Worm (Caenorhabditis elegans) whole organism, mixed stage, embryonic: ENCODE measurements around the gene F53F4.17.
A peak's percentile ranks its signal among the peaks of the same experiment; 100 is the strongest.

Experiments
- bed-3 ChIP-seq: fragments of 200-800 bp; sonication (Bioruptor generic); optimal IDR thresholded peaks from 3 replicates; lab custom pipeline; 2018; ENCODE audit warnings: mild to moderate bottlenecking, missing genetic modification characterization, moderate library complexity, missing compliant biosample characterization
- ceh-39 ChIP-seq: fragments of 150-350 bp; optimal IDR thresholded peaks from 2 replicates; lab custom pipeline; 2014; ENCODE audit warnings: missing biosample characterization, missing genetic modification characterization
- ceh-43 ChIP-seq: fragments of 200-800 bp; sonication (Bioruptor generic); optimal IDR thresholded peaks from 2 replicates; lab custom pipeline; 2018; ENCODE audit warnings: mild to moderate bottlenecking, missing genetic modification characterization, moderate library complexity, missing compliant biosample characterization
- ces-1 ChIP-seq: fragments of 150-350 bp; optimal IDR thresholded peaks from 2 replicates; lab custom pipeline; 2014; ENCODE audit warnings: missing biosample characterization, missing genetic modification reagents, missing genetic modification characterization
- elt-1 ChIP-seq: sonication (generic microtip); optimal IDR thresholded peaks from 2 replicates; lab custom pipeline; 2017; ENCODE audit warnings: missing genetic modification characterization, mild to moderate bottlenecking, missing compliant biosample characterization, antibody characterized with exemption, moderate library complexity, borderline replicate concordance; ENCODE audit not compliant: insufficient read depth
- flh-1 ChIP-seq: fragments of 200-800 bp; sonication (Bioruptor generic); optimal IDR thresholded peaks from 2 replicates; lab custom pipeline; 2018; ENCODE audit warnings: mild to moderate bottlenecking, missing genetic modification characterization, moderate library complexity, missing compliant biosample characterization
- ham-2 ChIP-seq: fragments of 200-800 bp; sonication (Bioruptor generic); optimal IDR thresholded peaks from 2 replicates; lab custom pipeline; 2018; ENCODE audit warnings: mild to moderate bottlenecking, missing genetic modification characterization, missing compliant biosample characterization
- hlh-1 ChIP-seq: fragments of 150-350 bp; optimal IDR thresholded peaks from 2 replicates; lab custom pipeline; 2014; ENCODE audit warnings: missing biosample characterization, missing genetic modification reagents, missing genetic modification characterization
- lin-13 ChIP-seq: fragments of 150-350 bp; optimal IDR thresholded peaks from 2 replicates; lab custom pipeline; 2014; ENCODE audit warnings: missing biosample characterization, missing genetic modification characterization
- lin-32 ChIP-seq: fragments of 200-800 bp; sonication (Bioruptor generic); optimal IDR thresholded peaks from 2 replicates; lab custom pipeline; 2018; ENCODE audit warnings: mild to moderate bottlenecking, missing genetic modification characterization, missing compliant biosample characterization
- lsy-2 ChIP-seq: fragments of 150-350 bp; optimal IDR thresholded peaks from 2 replicates; lab custom pipeline; 2014; ENCODE audit warnings: missing biosample characterization, missing genetic modification characterization
- mls-2 ChIP-seq: sonication (generic microtip); optimal IDR thresholded peaks from 2 replicates; lab custom pipeline; 2016; ENCODE audit warnings: mild to moderate bottlenecking, missing genetic modification characterization, moderate library complexity, missing compliant biosample characterization
- nhr-12 ChIP-seq: fragments of 150-350 bp; optimal IDR thresholded peaks from 2 replicates; lab custom pipeline; 2014; ENCODE audit warnings: missing biosample characterization, missing genetic modification characterization
- nhr-2 ChIP-seq: fragments of 150-350 bp; optimal IDR thresholded peaks from 2 replicates; lab custom pipeline; 2014; ENCODE audit warnings: missing biosample characterization, missing genetic modification characterization
- nhr-28 ChIP-seq: fragments of 150-350 bp; optimal IDR thresholded peaks from 2 replicates; lab custom pipeline; 2014; ENCODE audit warnings: missing biosample characterization, missing genetic modification characterization
- nhr-76 ChIP-seq: sonication (generic microtip); optimal IDR thresholded peaks from 2 replicates; lab custom pipeline; 2017; ENCODE audit warnings: missing biosample characterization, missing genetic modification characterization
- pha-4 ChIP-seq: fragments of 150-350 bp; optimal IDR thresholded peaks from 2 replicates; lab custom pipeline; 2018; ENCODE audit warnings: missing biosample characterization, missing genetic modification reagents, missing genetic modification characterization
- sptf-1 ChIP-seq: sonication (generic microtip); optimal IDR thresholded peaks from 2 replicates; lab custom pipeline; 2017; ENCODE audit warnings: mild to moderate bottlenecking, missing genetic modification characterization, moderate library complexity, missing compliant biosample characterization
- tbx-8 ChIP-seq: fragments of 200-800 bp; sonication (Bioruptor generic); optimal IDR thresholded peaks from 2 replicates; lab custom pipeline; 2018; ENCODE audit warnings: mild to moderate bottlenecking, missing genetic modification characterization, moderate library complexity, missing compliant biosample characterization
- unc-39 ChIP-seq: fragments of 150-350 bp; optimal IDR thresholded peaks from 2 replicates; lab custom pipeline; 2014; ENCODE audit warnings: missing biosample characterization, missing genetic modification characterization
- zip-8 ChIP-seq: fragments of 150-350 bp; optimal IDR thresholded peaks from 2 replicates; lab custom pipeline; 2014; ENCODE audit warnings: missing biosample characterization, missing genetic modification characterization
- ztf-11 ChIP-seq: fragments of 150-350 bp; optimal IDR thresholded peaks from 2 replicates; lab custom pipeline; 2014; ENCODE audit warnings: missing biosample characterization, missing genetic modification characterization

The F53F4.17 gene

ce11 chrV:13627103-13627623, 39.2 kb downstream of the F53F4.17 start, which contains the start of gene sde-2:
sde-2 (plus strand) TSS chrV:13627573.
- TF ChIP-seq ham-2 (GFP tag; lab: Kevin White, UChicago) (no peak), ces-1 (GFP tag; lab: Kevin White, UChicago) (peak; percentile 82), nhr-28 (tag; lab: Kevin White, UChicago) (no peak), lin-13 (no peak), zip-8 (tag; lab: Kevin White, UChicago) (no peak)

ce11 chrV:13634149-13634548, 46.1 kb downstream of the F53F4.17 start, which contains the start of gene H37A05.2:
H37A05.2 (minus strand) TSS chrV:13634249.
- TF ChIP-seq tbx-8 (GFP tag; lab: Kevin White, UChicago) (no peak), ceh-43 (no peak), hlh-1 (no peak)

- TF ChIP-seq elt-1 (tag; lab: Kevin White, UChicago) (peak; percentile 71), ham-2 (GFP tag; lab: Kevin White, UChicago) (no peak)
Observed at ce11 chrV:13636411-13636810, 48.4 kb downstream of the F53F4.17 start.

ce11 chrV:13638040-13638439, 50.0 kb downstream of the F53F4.17 start:
- TF ChIP-seq bed-3 (GFP tag; lab: Kevin White, UChicago): no peak
- TF ChIP-seq ceh-43: no peak
- no peak for TF ChIP-seq ceh-39 (tag; lab: Kevin White, UChicago)
- no peak for TF ChIP-seq flh-1 (GFP tag; lab: Kevin White, UChicago)
- no peak for TF ChIP-seq sptf-1
- TF ChIP-seq lsy-2 (tag; lab: Kevin White, UChicago): no peak
- TF ChIP-seq mls-2 (tag; lab: Kevin White, UChicago): no peak
- no peak for TF ChIP-seq pha-4 (tag; lab: Kevin White, UChicago)
- no peak for TF ChIP-seq nhr-76
- no peak for TF ChIP-seq ztf-11 (tag; lab: Kevin White, UChicago)
- no peak for TF ChIP-seq nhr-12
- no peak for TF ChIP-seq unc-39 (tag; lab: Kevin White, UChicago)
- TF ChIP-seq lin-13: no peak
- TF ChIP-seq lin-32: no peak
- no peak for TF ChIP-seq tbx-8 (GFP tag; lab: Kevin White, UChicago)
- TF ChIP-seq nhr-2: no peak
